Worm (Caenorhabditis elegans): Measurements from ENCODE around the gene lag-2.

ce11 chrV:3185855-3186254 lies 2.3 kb upstream of the lag-2 start:
- TF ChIP-seq tbx-37 (GFP tag; conservative IDR thresholded peaks at IDR 0.05) (no peak), pes-1 (GFP tag; IDR thresholded peaks at IDR 0.05) (no peak), aly-1 (tag; optimal IDR thresholded peaks at IDR 0.05) (no peak), hmg-4 (GFP tag; optimal IDR thresholded peaks at IDR 0.05) (no peak), ama-1 (optimal IDR thresholded peaks at IDR 0.05) (no peak), hnd-1 (tag; optimal IDR thresholded peaks at IDR 0.05) (no peak), tra-4 (tag; optimal IDR thresholded peaks at IDR 0.05) (no peak), F13C5.2 (tag; optimal IDR thresholded peaks at IDR 0.05) (no peak), B0310.2 (tag; optimal IDR thresholded peaks at IDR 0.05) (no peak), ets-7 (tag; optimal IDR thresholded peaks at IDR 0.05) (no peak), tbx-11 (GFP tag; IDR thresholded peaks at IDR 0.05) (no peak)
